Worm (Caenorhabditis elegans) whole organism, L3 larva: ENCODE measurements around the gene mdt-19.

Source experiments
- elt-2 ChIP-seq: sonication (generic microtip); optimal IDR thresholded peaks from 2 replicates; lab custom pipeline; 2016; ENCODE audit warnings: missing genetic modification reagents, mild to moderate bottlenecking, missing genetic modification characterization, missing compliant biosample characterization
- lsy-12 ChIP-seq: sonication (generic microtip); optimal IDR thresholded peaks from 2 replicates; lab custom pipeline; 2016; ENCODE audit warnings: mild to moderate bottlenecking, missing genetic modification characterization, missing compliant biosample characterization
- snpc-4 ChIP-seq: fragments of 150-350 bp; optimal IDR thresholded peaks from 2 replicates; lab custom pipeline; 2014; ENCODE audit warnings: missing biosample characterization, missing genetic modification characterization
- ztf-11 ChIP-seq: fragments of 150-350 bp; optimal IDR thresholded peaks from 2 replicates; lab custom pipeline; 2014; ENCODE audit warnings: missing biosample characterization, missing genetic modification characterization

DNA sequence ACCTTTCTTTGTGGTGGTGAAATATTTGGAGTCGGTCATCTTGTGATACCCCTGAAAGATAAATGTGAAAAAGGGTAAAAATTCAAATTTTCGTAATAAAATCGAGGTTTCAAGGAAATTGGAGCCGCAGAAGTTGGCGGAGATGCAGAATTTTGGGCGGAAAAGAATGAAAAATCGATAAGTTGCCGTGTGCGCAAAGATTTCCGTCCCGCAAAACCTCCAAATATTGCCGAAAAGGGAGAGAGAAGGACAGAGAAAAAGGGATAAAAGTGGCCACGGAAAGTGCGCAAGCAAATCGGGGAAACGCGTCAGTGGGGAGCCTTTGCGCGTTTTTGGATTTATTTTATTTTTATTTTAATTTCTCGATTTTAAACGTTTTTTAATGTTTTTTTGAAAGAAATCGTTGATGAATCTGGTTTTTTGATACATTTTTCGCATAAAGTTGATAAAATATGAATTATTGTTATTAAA lies 834 bp upstream of the mdt-19 start, which contains the start of gene apb-1:
- TF ChIP-seq lsy-12 (tag; lab: Kevin White, UChicago) (no peak), snpc-4 (tag; lab: Kevin White, UChicago) (peak; percentile 85), ztf-11 (tag; lab: Kevin White, UChicago) (no peak), elt-2 (tag; lab: Kevin White, UChicago) (peak; percentile 51)
